Worm (Caenorhabditis elegans) whole organism, late embryonic: ENCODE data around the gene oac-38.

ENCODE experiments used
- ama-1 ChIP-seq: fragments of 150-350 bp; optimal IDR thresholded peaks from 2 replicates; lab custom pipeline; 2014
- ceh-31 ChIP-seq: sonication (generic microtip); optimal IDR thresholded peaks from 2 replicates; lab custom pipeline; 2016; ENCODE audit warnings: missing genetic modification characterization, missing compliant biosample characterization
- fkh-6 ChIP-seq: sonication (generic microtip); optimal IDR thresholded peaks from 2 replicates; lab custom pipeline; 2016; ENCODE audit warnings: missing genetic modification characterization, missing compliant biosample characterization
- hlh-13 ChIP-seq: fragments of 200-800 bp; sonication (Bioruptor generic); optimal IDR thresholded peaks from 2 replicates; lab custom pipeline; 2018; ENCODE audit warnings: mild to moderate bottlenecking, missing genetic modification characterization, missing compliant biosample characterization
- lim-6 ChIP-seq: sonication (generic microtip); optimal IDR thresholded peaks from 2 replicates; lab custom pipeline; 2016; ENCODE audit warnings: missing genetic modification characterization, missing compliant biosample characterization
- madf-2 ChIP-seq: sonication (generic microtip); optimal IDR thresholded peaks from 2 replicates; lab custom pipeline; 2017; ENCODE audit warnings: missing genetic modification characterization, missing compliant biosample characterization
- nhr-232 ChIP-seq: sonication (generic microtip); optimal IDR thresholded peaks from 2 replicates; lab custom pipeline; 2016; ENCODE audit warnings: missing genetic modification characterization, missing compliant biosample characterization
- pha-2 ChIP-seq: sonication (generic microtip); optimal IDR thresholded peaks from 2 replicates; lab custom pipeline; 2017; ENCODE audit warnings: mild to moderate bottlenecking, missing genetic modification characterization, missing compliant biosample characterization
- sox-4 ChIP-seq: sonication (generic microtip); optimal IDR thresholded peaks from 2 replicates; lab custom pipeline; 2017; ENCODE audit warnings: mild to moderate bottlenecking, missing genetic modification characterization, inconsistent platforms, missing compliant biosample characterization
- tbx-2 ChIP-seq: sonication (generic microtip); optimal IDR thresholded peaks from 2 replicates; lab custom pipeline; 2016; ENCODE audit warnings: missing genetic modification characterization, missing compliant biosample characterization
- unc-3 ChIP-seq, 2 experiments: fragments of 200-800 bp in 1 of 2; sonication (Bioruptor generic) in 1 of 2; sonication (generic microtip) in 1 of 2; conservative IDR thresholded peaks in 1 of 2; optimal IDR thresholded peaks in 1 of 2; 2 replicates each; pipeline versions ENCODE4 v1.3.6 to Lab custom; 2016 to 2022; ENCODE audit warnings: missing compliant biosample characterization in 2 of 2, missing genetic modification characterization in 2 of 2, missing genetic modification reagents in 1 of 2

DNA sequence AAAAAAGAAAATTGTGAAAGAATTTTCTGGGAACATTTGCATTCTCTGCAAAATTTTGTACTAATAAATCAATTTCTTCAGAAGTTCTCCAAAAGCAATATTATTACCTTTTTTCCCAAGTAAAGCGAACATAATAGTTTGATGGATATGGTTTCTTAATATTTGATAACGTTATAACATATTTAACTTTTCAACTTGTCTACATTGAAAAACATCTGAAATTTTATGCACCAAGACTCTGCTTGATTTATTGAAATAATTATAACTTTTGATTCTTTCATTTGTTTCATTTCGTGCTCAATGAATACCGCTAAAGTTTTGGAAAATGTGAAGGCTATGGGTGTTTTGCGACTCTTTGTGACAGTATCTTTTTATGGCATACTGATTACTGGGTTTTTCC lies 16.1 kb downstream of the oac-38 start, which contains the start of gene srz-31:
- TF ChIP-seq lim-6 (tag; lab: Kevin White, UChicago) (no peak), ama-1 (no peak), madf-2 (tag; lab: Kevin White, UChicago) (no peak), unc-3 (GFP tag; conservative IDR thresholded peaks at IDR 0.05; lab: Robert Waterston, UW) (no peak), unc-3 (tag; optimal IDR thresholded peaks at IDR 0.05; lab: Kevin White, UChicago) (no peak), ceh-31 (tag; lab: Kevin White, UChicago) (no peak), pha-2 (tag; lab: Kevin White, UChicago) (no peak), sox-4 (tag; lab: Kevin White, UChicago) (no peak), tbx-2 (no peak), hlh-13 (no peak), nhr-232 (tag; lab: Kevin White, UChicago) (no peak), fkh-6 (no peak)
